Fruit fly (Drosophila melanogaster) whole organism, embryonic: ENCODE measurements around the gene Pebp1.

Experiments
- Asciz ChIP-seq: fragments of 200-800 bp; sonication (Bioruptor generic); optimal IDR thresholded peaks from 2 replicates; lab custom pipeline; 2017; ENCODE audit warnings: missing biosample characterization, mild to moderate bottlenecking, missing genetic modification characterization, missing genetic modification reagents
- B-H2 ChIP-seq: fragments of 200-800 bp; sonication (Bioruptor generic); optimal IDR thresholded peaks from 2 replicates; lab custom pipeline; 2018; ENCODE audit warnings: missing biosample characterization, mild to moderate bottlenecking, missing genetic modification characterization
- BEAF-32 ChIP-seq: fragments of 200-800 bp; sonication (Bioruptor generic); optimal IDR thresholded peaks from 3 replicates; lab custom pipeline; 2017; ENCODE audit warnings: missing biosample characterization, missing genetic modification characterization, mild to moderate bottlenecking, moderate library complexity, missing genetic modification reagents
- CG11456 ChIP-seq: fragments of 200-800 bp; sonication (Bioruptor generic); IDR thresholded peaks from 3 replicates; pipeline ENCODE4 v1.3.6; 2022; ENCODE audit warnings: missing biosample characterization, missing genetic modification characterization
- CG11560 ChIP-seq: fragments of 200-800 bp; sonication (Bioruptor generic); IDR thresholded peaks from 3 replicates; pipeline ENCODE4 v1.3.6; 2022; ENCODE audit warnings: missing biosample characterization, missing genetic modification characterization
- CG12769 ChIP-seq: fragments of 200-800 bp; sonication (Bioruptor generic); optimal IDR thresholded peaks from 2 replicates; lab custom pipeline; 2019; ENCODE audit warnings: missing biosample characterization, mild to moderate bottlenecking, missing genetic modification characterization, moderate library complexity
- CG14667 ChIP-seq: fragments of 200-800 bp; sonication (Bioruptor generic); IDR thresholded peaks from 2 replicates; pipeline ENCODE4 v1.3.6; 2022; ENCODE audit warnings: missing biosample characterization, missing genetic modification characterization
- CG15011 ChIP-seq: fragments of 200-800 bp; sonication (Bioruptor generic); optimal IDR thresholded peaks from 3 replicates; lab custom pipeline; 2018; ENCODE audit warnings: missing biosample characterization, mild to moderate bottlenecking, missing genetic modification characterization
- CG1603 ChIP-seq: fragments of 200-800 bp; sonication (Bioruptor generic); optimal IDR thresholded peaks from 2 replicates; lab custom pipeline; 2019; ENCODE audit warnings: missing biosample characterization, mild to moderate bottlenecking, missing genetic modification characterization, moderate library complexity
- CG16779 ChIP-seq: fragments of 200-800 bp; sonication (Bioruptor generic); IDR thresholded peaks from 2 replicates; pipeline ENCODE4 v1.3.6; 2022; ENCODE audit warnings: missing biosample characterization, missing genetic modification characterization
- CG2120 ChIP-seq: fragments of 200-800 bp; sonication (Bioruptor generic); optimal IDR thresholded peaks from 3 replicates; lab custom pipeline; 2016; ENCODE audit warnings: missing biosample characterization, missing genetic modification characterization
- CG2129 ChIP-seq: fragments of 200-800 bp; sonication (Bioruptor generic); IDR thresholded peaks from 2 replicates; pipeline ENCODE4 v1.3.6; 2022; ENCODE audit warnings: missing biosample characterization, missing genetic modification characterization; ENCODE audit not compliant: partially characterized antibody
- CG30020 ChIP-seq: fragments of 200-800 bp; optimal IDR thresholded peaks from 2 replicates; lab custom pipeline; 2019; ENCODE audit warnings: missing biosample characterization, mild to moderate bottlenecking, missing genetic modification characterization, moderate library complexity
- CG31441 ChIP-seq: fragments of 200-800 bp; sonication (Bioruptor generic); IDR thresholded peaks from 2 replicates; pipeline ENCODE4 v1.3.6; 2022; ENCODE audit warnings: missing biosample characterization, missing genetic modification characterization
- CG3163 ChIP-seq: fragments of 200-800 bp; sonication (Bioruptor generic); optimal IDR thresholded peaks from 3 replicates; lab custom pipeline; 2016; ENCODE audit warnings: missing biosample characterization, missing genetic modification characterization
- CG32532 ChIP-seq: fragments of 200-800 bp; sonication (Bioruptor generic); IDR thresholded peaks from 2 replicates; pipeline ENCODE4 v1.3.6; 2022; ENCODE audit warnings: missing biosample characterization, missing genetic modification characterization
- CG32767 ChIP-seq: fragments of 200-800 bp; sonication (Bioruptor generic); IDR thresholded peaks from 2 replicates; pipeline ENCODE4 v1.3.6; 2022; ENCODE audit warnings: missing biosample characterization, missing genetic modification characterization
- CG34422 ChIP-seq: fragments of 200-800 bp; sonication (Bioruptor generic); IDR thresholded peaks from 3 replicates; pipeline ENCODE4 v1.3.6; 2022; ENCODE audit warnings: missing biosample characterization, missing genetic modification characterization
- CG42726 ChIP-seq: fragments of 200-800 bp; sonication (Bioruptor generic); IDR thresholded peaks from 2 replicates; pipeline ENCODE4 v1.3.6; 2022; ENCODE audit warnings: missing biosample characterization, missing genetic modification characterization; ENCODE audit not compliant: partially characterized antibody
- CG4617 ChIP-seq: fragments of 200-800 bp; sonication (Bioruptor generic); optimal IDR thresholded peaks from 3 replicates; lab custom pipeline; 2016; ENCODE audit warnings: missing biosample characterization, missing genetic modification characterization, borderline replicate concordance
- CG4820 ChIP-seq: fragments of 200-800 bp; sonication (Bioruptor generic); optimal IDR thresholded peaks from 3 replicates; lab custom pipeline; 2016; ENCODE audit warnings: missing biosample characterization, missing genetic modification characterization
- CG6175 ChIP-seq: fragments of 200-800 bp; sonication (Bioruptor generic); IDR thresholded peaks from 3 replicates; pipeline ENCODE4 v1.3.6; 2022; ENCODE audit warnings: missing biosample characterization, missing genetic modification characterization
- CG7928 ChIP-seq: fragments of 200-800 bp; sonication (Bioruptor generic); optimal IDR thresholded peaks from 2 replicates; lab custom pipeline; 2017; ENCODE audit warnings: missing biosample characterization, mild to moderate bottlenecking, missing genetic modification characterization
- CG9609 ChIP-seq: fragments of 200-800 bp; sonication (Bioruptor generic); optimal IDR thresholded peaks from 3 replicates; lab custom pipeline; 2016; ENCODE audit warnings: missing biosample characterization, missing genetic modification characterization
- Dfd ChIP-seq, 2 experiments: fragments of >200 bp; optimal IDR thresholded peaks; 2 replicates each; lab custom pipeline; 2017; ENCODE audit warnings: missing biosample characterization in 2 of 2, missing genetic modification characterization in 2 of 2
- ERR ChIP-seq: fragments of 200-800 bp; sonication (Bioruptor generic); optimal IDR thresholded peaks from 2 replicates; lab custom pipeline; 2016; ENCODE audit warnings: missing biosample characterization, missing genetic modification characterization
- Fer3 ChIP-seq: fragments of 200-800 bp; sonication (Bioruptor generic); optimal IDR thresholded peaks from 2 replicates; lab custom pipeline; 2018; ENCODE audit warnings: missing biosample characterization, mild to moderate bottlenecking, missing genetic modification characterization, moderate library complexity
- HLHmδ ChIP-seq: fragments of 200-800 bp; sonication (Bioruptor generic); optimal IDR thresholded peaks from 2 replicates; lab custom pipeline; 2018; ENCODE audit warnings: missing biosample characterization, mild to moderate bottlenecking, missing genetic modification characterization, moderate library complexity
- NC2β ChIP-seq: fragments of 200-800 bp; sonication (Bioruptor generic); optimal IDR thresholded peaks from 2 replicates; lab custom pipeline; 2016; ENCODE audit warnings: missing biosample characterization, missing genetic modification characterization
- Optix ChIP-seq: fragments of 200-800 bp; sonication (Bioruptor generic); IDR thresholded peaks from 3 replicates; pipeline ENCODE4 v1.3.6; 2022; ENCODE audit warnings: missing biosample characterization, missing genetic modification characterization
- Poxn ChIP-seq: fragments of 200-800 bp; sonication (Bioruptor generic); IDR thresholded peaks from 2 replicates; pipeline ENCODE4 v1.3.6; 2022; ENCODE audit warnings: missing biosample characterization, missing genetic modification characterization
- Sry-δ ChIP-seq: fragments of 200-800 bp; sonication (Bioruptor generic); optimal IDR thresholded peaks from 2 replicates; lab custom pipeline; 2016; ENCODE audit warnings: missing biosample characterization, missing genetic modification characterization
- ap ChIP-seq: fragments of 200-800 bp; sonication (Bioruptor generic); IDR thresholded peaks from 2 replicates; pipeline ENCODE4 v1.3.6; 2022; ENCODE audit warnings: missing biosample characterization, missing genetic modification characterization
- cas ChIP-seq: fragments of 200-800 bp; sonication (Bioruptor generic); IDR thresholded peaks from 2 replicates; pipeline ENCODE4 v1.3.6; 2022; ENCODE audit warnings: missing biosample characterization, missing genetic modification characterization
- chif ChIP-seq, 2 experiments: fragments of 200-800 bp; sonication (Bioruptor generic); optimal IDR thresholded peaks; 3 replicates each; lab custom pipeline; 2016; ENCODE audit warnings: missing biosample characterization in 2 of 2, missing genetic modification characterization in 2 of 2
- cwo ChIP-seq: fragments of 200-800 bp; sonication (Bioruptor generic); optimal IDR thresholded peaks from 3 replicates; lab custom pipeline; 2017; ENCODE audit warnings: missing biosample characterization, missing genetic modification characterization, mild to moderate bottlenecking, moderate library complexity, missing genetic modification reagents
- danr ChIP-seq: fragments of 200-800 bp; sonication (Bioruptor generic); IDR thresholded peaks from 2 replicates; pipeline ENCODE4 v1.3.6; 2022; ENCODE audit warnings: missing biosample characterization, missing genetic modification characterization
- ftz-f1 ChIP-seq: fragments of 200-800 bp; sonication (Bioruptor generic); optimal IDR thresholded peaks from 2 replicates; lab custom pipeline; 2016; ENCODE audit warnings: missing biosample characterization, missing genetic modification characterization
- h ChIP-seq: fragments of >200 bp; optimal IDR thresholded peaks from 2 replicates; lab custom pipeline; 2017
- hb ChIP-seq: fragments of 200-800 bp; sonication (Bioruptor generic); IDR thresholded peaks from 3 replicates; pipeline ENCODE4 v1.3.6; 2022; ENCODE audit warnings: missing biosample characterization, missing genetic modification characterization; ENCODE audit not compliant: partially characterized antibody
- hbn ChIP-seq: fragments of 200-800 bp; sonication (Bioruptor generic); IDR thresholded peaks from 2 replicates; pipeline ENCODE4 v1.3.6; 2022; ENCODE audit warnings: missing biosample characterization, missing genetic modification characterization; ENCODE audit not compliant: partially characterized antibody
- hth ChIP-seq: fragments of >200 bp; optimal IDR thresholded peaks from 2 replicates; lab custom pipeline; 2017; ENCODE audit warnings: inconsistent platforms
- kay ChIP-seq: fragments of 200-800 bp; sonication (Bioruptor generic); optimal IDR thresholded peaks from 2 replicates; lab custom pipeline; 2016; ENCODE audit warnings: missing biosample characterization, missing genetic modification characterization
- maf-S ChIP-seq: fragments of 200-800 bp; sonication (Bioruptor generic); optimal IDR thresholded peaks from 2 replicates; lab custom pipeline; 2016; ENCODE audit warnings: missing biosample characterization, missing genetic modification characterization
- pnt ChIP-seq: fragments of 200-800 bp; sonication (Bioruptor generic); optimal IDR thresholded peaks from 3 replicates; lab custom pipeline; 2016; ENCODE audit warnings: missing biosample characterization, missing genetic modification characterization
- pros ChIP-seq: fragments of 200-800 bp; sonication (Bioruptor generic); optimal IDR thresholded peaks from 3 replicates; lab custom pipeline; 2019; ENCODE audit warnings: missing biosample characterization, mild to moderate bottlenecking, missing genetic modification characterization, moderate library complexity
- rib ChIP-seq: fragments of 200-800 bp; sonication (Bioruptor generic); IDR thresholded peaks from 2 replicates; pipeline ENCODE4 v1.3.6; 2022; ENCODE audit warnings: missing biosample characterization, missing genetic modification characterization
- sens ChIP-seq: fragments of 200-800 bp; sonication (Bioruptor generic); peaks from one replicate; lab custom pipeline; 2016; ENCODE audit warnings: missing biosample characterization, missing genetic modification characterization
- sima ChIP-seq: fragments of 200-800 bp; sonication (Bioruptor generic); optimal IDR thresholded peaks from 2 replicates; lab custom pipeline; 2016; ENCODE audit warnings: missing biosample characterization, missing genetic modification characterization
- sob ChIP-seq: fragments of 200-800 bp; sonication (Bioruptor generic); IDR thresholded peaks from 2 replicates; pipeline ENCODE4 v1.3.6; 2022; ENCODE audit warnings: missing biosample characterization, missing genetic modification characterization
- unc-4 ChIP-seq: fragments of 200-800 bp; sonication (Bioruptor generic); IDR thresholded peaks from 2 replicates; pipeline ENCODE4 v1.3.6; 2022; ENCODE audit warnings: missing biosample characterization, missing genetic modification characterization; ENCODE audit not compliant: partially characterized antibody
- vnd ChIP-seq: fragments of 200-800 bp; sonication (Bioruptor generic); IDR thresholded peaks from 3 replicates; pipeline ENCODE4 v1.3.6; 2022; ENCODE audit warnings: missing biosample characterization, missing genetic modification characterization; ENCODE audit not compliant: partially characterized antibody
- zfh2 ChIP-seq: fragments of 200-800 bp; sonication (Bioruptor generic); optimal IDR thresholded peaks from 2 replicates; lab custom pipeline; 2016; ENCODE audit warnings: missing biosample characterization, missing genetic modification characterization

The Pebp1 gene

DNA sequence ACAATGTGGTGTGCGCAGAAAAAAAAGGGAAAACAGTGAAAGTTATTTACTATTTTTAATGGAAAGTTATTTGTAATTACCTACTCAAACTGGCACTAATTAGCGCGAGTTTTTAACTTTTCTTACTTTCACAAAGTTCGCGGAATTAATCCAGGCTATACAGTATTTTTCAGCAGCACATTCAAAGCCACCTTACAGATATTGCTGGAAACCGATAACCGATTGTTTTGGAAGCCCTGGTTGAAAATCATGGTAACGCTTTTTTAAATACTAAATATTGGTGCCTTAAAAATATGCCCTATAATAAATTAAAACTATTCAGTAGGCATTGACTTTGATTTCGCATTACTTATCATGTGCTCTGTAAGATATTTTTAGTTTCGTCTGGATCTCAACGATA, 26.9 kb downstream of the Pebp1 start, which contains the start of gene tHMG2 (continued):
- TF ChIP-seq ftz-f1 (no peak), zfh2 (GFP tag; lab: Kevin White, UChicago) (no peak), hb (GFP tag; lab: Robert Waterston, UW) (no peak), BEAF-32 (GFP tag; lab: Kevin White, UChicago) (peak; percentile 36), sima (GFP tag; lab: Kevin White, UChicago) (no peak), pros (GFP tag; lab: Kevin White, UChicago) (no peak), h (lab: Kevin White, UChicago) (no peak), CG2120 (GFP tag; lab: Kevin White, UChicago) (no peak), danr (no peak), CG9609 (GFP tag; lab: Kevin White, UChicago) (no peak), CG14667 (GFP tag; lab: Robert Waterston, UW) (no peak), CG2129 (GFP tag; lab: Robert Waterston, UW) (no peak), Poxn (GFP tag; lab: Robert Waterston, UW) (no peak), HLHmδ (no peak), pnt (GFP tag; lab: Kevin White, UChicago) (no peak), ap (no peak), CG32532 (GFP tag; lab: Robert Waterston, UW) (no peak), CG3163 (GFP tag; lab: Kevin White, UChicago) (no peak), CG16779 (GFP tag; lab: Robert Waterston, UW) (no peak), chif (GFP tag; optimal IDR thresholded peaks at IDR 0.05; lab: Kevin White, UChicago) (no peak), sob (GFP tag; lab: Robert Waterston, UW) (no peak), CG15011 (GFP tag; lab: Kevin White, UChicago) (no peak), Dfd (GFP tag; optimal IDR thresholded peaks at IDR 0.05; lab: Kevin White, UChicago) (no peak), unc-4 (GFP tag; lab: Robert Waterston, UW) (0 out of 2 replicates have a peak, but pooled peaks have one; percentile 28), ERR (GFP tag; lab: Kevin White, UChicago) (no peak), CG11560 (no peak), CG4617 (GFP tag; lab: Kevin White, UChicago) (no peak), cwo (GFP tag; lab: Kevin White, UChicago) (no peak), CG30020 (tag; lab: Kevin White, UChicago) (no peak), CG31441 (GFP tag; lab: Robert Waterston, UW) (no peak), maf-S (GFP tag; lab: Kevin White, UChicago) (no peak), Fer3 (tag; lab: Kevin White, UChicago) (no peak), hbn (GFP tag; lab: Robert Waterston, UW) (0 out of 2 replicates have a peak, but pooled peaks have one; percentile 26), Optix (no peak), Sry-δ (peak; percentile 36), CG7928 (GFP tag; lab: Kevin White, UChicago) (peak; percentile 83), CG12769 (no peak), vnd (GFP tag; lab: Robert Waterston, UW) (no peak), B-H2 (GFP tag; lab: Kevin White, UChicago) (no peak), CG6175 (GFP tag; lab: Robert Waterston, UW) (no peak), kay (no peak), rib (GFP tag; lab: Robert Waterston, UW) (no peak), CG34422 (GFP tag; lab: Robert Waterston, UW) (no peak), CG42726 (no peak), hth (lab: Kevin White, UChicago) (no peak), NC2β (GFP tag; lab: Kevin White, UChicago) (no peak), CG11456 (GFP tag; lab: Robert Waterston, UW) (no peak), CG1603 (tag; lab: Kevin White, UChicago) (peak; percentile 15), CG4820 (GFP tag; lab: Kevin White, UChicago) (no peak), CG32767 (GFP tag; lab: Robert Waterston, UW) (no peak), cas (GFP tag; lab: Robert Waterston, UW) (no peak), Asciz (no peak), sens (GFP tag; lab: Kevin White, UChicago) (peak; percentile 41)
